Fruit fly (Drosophila melanogaster) whole organism, pupa: ENCODE data around the gene Alg11.
A peak's percentile ranks its signal among the peaks of the same experiment; 100 is the strongest.

Source experiments
- CG12605 ChIP-seq: fragments of 200-800 bp; sonication (Bioruptor generic); IDR thresholded peaks from 2 replicates; pipeline ENCODE4 v1.3.6; 2022; ENCODE audit warnings: missing biosample characterization, missing genetic modification characterization
- CG14655 ChIP-seq: fragments of 200-800 bp; sonication (Bioruptor generic); optimal IDR thresholded peaks from 3 replicates; lab custom pipeline; 2017; ENCODE audit warnings: mild to moderate bottlenecking, missing biosample characterization, missing genetic modification reagents, missing genetic modification characterization
- CG32121 ChIP-seq: fragments of 200-800 bp; sonication (Bioruptor generic); IDR thresholded peaks from 2 replicates; pipeline ENCODE4 v1.3.6; 2022; ENCODE audit warnings: missing biosample characterization, missing genetic modification characterization
- CG8159 ChIP-seq: fragments of 200-800 bp; sonication (Bioruptor generic); optimal IDR thresholded peaks from 3 replicates; lab custom pipeline; 2018; ENCODE audit warnings: missing biosample characterization, mild to moderate bottlenecking, missing genetic modification characterization, moderate library complexity
- CG8301 ChIP-seq: fragments of 200-800 bp; sonication (Bioruptor generic); optimal IDR thresholded peaks from 2 replicates; lab custom pipeline; 2018; ENCODE audit warnings: missing biosample characterization, mild to moderate bottlenecking, missing genetic modification characterization
- CG9948 ChIP-seq: fragments of 200-800 bp; sonication (Bioruptor generic); optimal IDR thresholded peaks from 2 replicates; lab custom pipeline; 2018; ENCODE audit warnings: missing biosample characterization, mild to moderate bottlenecking, missing genetic modification characterization, moderate library complexity
- D1 ChIP-seq: fragments of 200-800 bp; sonication (Bioruptor generic); optimal IDR thresholded peaks from 2 replicates; lab custom pipeline; 2018; ENCODE audit warnings: missing biosample characterization, mild to moderate bottlenecking, missing genetic modification characterization, moderate library complexity
- EcR ChIP-seq: fragments of 200-800 bp; sonication (Bioruptor generic); optimal IDR thresholded peaks from 3 replicates; lab custom pipeline; 2019; ENCODE audit warnings: missing biosample characterization, missing genetic modification characterization, mild to moderate bottlenecking, moderate library complexity, missing genetic modification reagents
- Pif1A ChIP-seq: fragments of 200-800 bp; sonication (Bioruptor generic); optimal IDR thresholded peaks from 3 replicates; lab custom pipeline; 2016; ENCODE audit warnings: missing biosample characterization, missing genetic modification characterization
- Pif1B ChIP-seq: fragments of 200-800 bp; sonication (Bioruptor generic); optimal IDR thresholded peaks from 3 replicates; lab custom pipeline; 2016; ENCODE audit warnings: missing biosample characterization, missing genetic modification characterization
- Snoo ChIP-seq: fragments of 200-800 bp; sonication (Bioruptor generic); optimal IDR thresholded peaks from 3 replicates; lab custom pipeline; 2017; ENCODE audit warnings: missing biosample characterization, mild to moderate bottlenecking, missing genetic modification characterization, inconsistent platforms
- rn ChIP-seq: fragments of 200-800 bp; sonication (Bioruptor generic); IDR thresholded peaks from 2 replicates; pipeline ENCODE4 v1.3.6; 2022; ENCODE audit warnings: missing biosample characterization, missing genetic modification characterization

- TF ChIP-seq CG8301 (tag; lab: Kevin White, UChicago): no peak
- no peak for TF ChIP-seq Pif1B (GFP tag; lab: Kevin White, UChicago)
- TF ChIP-seq EcR (GFP tag; lab: Kevin White, UChicago): peak; percentile 58
- no peak for TF ChIP-seq CG8159
- TF ChIP-seq Snoo: no peak
- TF ChIP-seq CG14655 (GFP tag; lab: Kevin White, UChicago): no peak
- TF ChIP-seq CG9948 (tag; lab: Kevin White, UChicago): no peak
- TF ChIP-seq D1 (tag; lab: Kevin White, UChicago): peak; percentile 66
- TF ChIP-seq CG12605 (GFP tag; lab: Robert Waterston, UW): no peak
- no peak for TF ChIP-seq rn
- no peak for TF ChIP-seq CG32121 (GFP tag; lab: Robert Waterston, UW)
- no peak for TF ChIP-seq Pif1A (GFP tag; lab: Kevin White, UChicago)
These were observed 27.2 kb downstream of the Alg11 start for dm6 chr3L:21652768-21653167.
